Worm (Caenorhabditis elegans) whole organism, L1 larva: ENCODE data around the gene zyx-1.

Experiments used
- C16A3.4 ChIP-seq: fragments of 150-350 bp; optimal IDR thresholded peaks from 2 replicates; lab custom pipeline; 2014; ENCODE audit warnings: missing biosample characterization, missing genetic modification characterization
- C34B4.2 ChIP-seq: sonication (generic microtip); optimal IDR thresholded peaks from 2 replicates; lab custom pipeline; 2017; ENCODE audit warnings: mild to moderate bottlenecking, missing genetic modification characterization, missing compliant biosample characterization
- Y116A8C.19 ChIP-seq: sonication (generic microtip); optimal IDR thresholded peaks from 2 replicates; lab custom pipeline; 2016; ENCODE audit warnings: missing compliant biosample characterization, missing genetic modification characterization, borderline replicate concordance
- alr-1 ChIP-seq: fragments of 200-800 bp; sonication (Bioruptor generic); optimal IDR thresholded peaks from 2 replicates; lab custom pipeline; 2018; ENCODE audit warnings: borderline replicate concordance, mild to moderate bottlenecking, missing genetic modification characterization, missing compliant biosample characterization
- blmp-1 ChIP-seq: fragments of 150-350 bp; optimal IDR thresholded peaks from 2 replicates; lab custom pipeline; 2014; ENCODE audit warnings: missing biosample characterization, missing genetic modification characterization
- ceh-82 ChIP-seq, 3 experiments: fragments of 150-350 bp in 1 of 3; sonication (generic microtip) in 2 of 3; optimal IDR thresholded peaks; 2 replicates each; lab custom pipeline; 2014 to 2017; ENCODE audit warnings: missing biosample characterization in 3 of 3, missing genetic modification characterization in 3 of 3
- ceh-88 ChIP-seq: fragments of 200-800 bp; sonication (Bioruptor generic); IDR thresholded peaks from 2 replicates; pipeline ENCODE4 v1.3.6; 2022; ENCODE audit warnings: missing genetic modification characterization, missing compliant biosample characterization
- ces-1 ChIP-seq: fragments of 150-350 bp; optimal IDR thresholded peaks from 2 replicates; lab custom pipeline; 2014; ENCODE audit warnings: missing biosample characterization, missing genetic modification reagents, missing genetic modification characterization
- dpl-1 ChIP-seq, 3 experiments: fragments of 150-350 bp in 2 of 3; sonication (generic microtip) in 1 of 3; optimal IDR thresholded peaks; 2 replicates each; lab custom pipeline; 2014 to 2017; ENCODE audit warnings: missing biosample characterization in 3 of 3, missing genetic modification characterization in 3 of 3, missing genetic modification reagents in 3 of 3
- efl-1 ChIP-seq, 4 experiments: fragments of 150-350 bp; optimal IDR thresholded peaks in 3 of 4; peaks in 1 of 4; 1 replicate in 1 of 4; 2 replicates in 3 of 4; lab custom pipeline; 2014; ENCODE audit warnings: missing biosample characterization in 2 of 4, missing genetic modification characterization in 2 of 4, missing genetic modification reagents in 2 of 4
- efl-3 ChIP-seq: fragments of 200-800 bp; sonication (Bioruptor generic); optimal IDR thresholded peaks from 2 replicates; lab custom pipeline; 2018; ENCODE audit warnings: mild to moderate bottlenecking, missing genetic modification characterization, missing compliant biosample characterization
- egl-13 ChIP-seq: sonication (generic microtip); optimal IDR thresholded peaks from 2 replicates; lab custom pipeline; 2016; ENCODE audit warnings: missing genotype, missing genetic modification reagents, missing genetic modification characterization, missing compliant biosample characterization
- elt-3 ChIP-seq, 6 experiments: fragments of 150-350 bp in 1 of 6; sonication (generic microtip); optimal IDR thresholded peaks; 2 replicates each; lab custom pipeline; 2017 to 2018; ENCODE audit warnings: missing biosample characterization in 6 of 6, missing genetic modification characterization in 6 of 6, inconsistent platforms in 1 of 6
- ets-5 ChIP-seq: fragments of 200-800 bp; sonication (Bioruptor generic); IDR thresholded peaks from 2 replicates; pipeline ENCODE4 v1.3.6; 2022; ENCODE audit warnings: missing genetic modification characterization, missing compliant biosample characterization
- fkh-10 ChIP-seq: sonication (generic microtip); optimal IDR thresholded peaks from 2 replicates; lab custom pipeline; 2017; ENCODE audit warnings: missing biosample characterization, missing genetic modification reagents, missing genetic modification characterization
- fkh-8 ChIP-seq: sonication (generic microtip); optimal IDR thresholded peaks from 2 replicates; lab custom pipeline; 2016; ENCODE audit warnings: mild to moderate bottlenecking, missing genetic modification characterization, missing compliant biosample characterization
- fos-1 ChIP-seq: fragments of 150-350 bp; optimal IDR thresholded peaks from 2 replicates; lab custom pipeline; 2014; ENCODE audit warnings: missing biosample characterization, missing genetic modification characterization
- hpl-2 ChIP-seq: fragments of 150-350 bp; optimal IDR thresholded peaks from 2 replicates; lab custom pipeline; 2014; ENCODE audit warnings: missing biosample characterization, missing genetic modification reagents, missing genetic modification characterization
- isw-1 ChIP-seq: fragments of 200-800 bp; sonication (Bioruptor generic); IDR thresholded peaks from 2 replicates; pipeline ENCODE4 v1.3.6; 2022; ENCODE audit warnings: missing genetic modification characterization, missing compliant biosample characterization
- lin-13 ChIP-seq: fragments of 150-350 bp; optimal IDR thresholded peaks from 2 replicates; lab custom pipeline; 2014; ENCODE audit warnings: missing biosample characterization, missing genetic modification reagents, missing genetic modification characterization
- lin-14 ChIP-seq: fragments of 200-800 bp; sonication (Bioruptor generic); optimal IDR thresholded peaks from 2 replicates; lab custom pipeline; 2018; ENCODE audit warnings: mild to moderate bottlenecking, missing genetic modification characterization, moderate library complexity, missing compliant biosample characterization
- lin-15B ChIP-seq: fragments of 150-350 bp; sonication (generic microtip); optimal IDR thresholded peaks from 3 replicates; lab custom pipeline; 2014; ENCODE audit warnings: missing biosample characterization, missing genetic modification characterization
- lin-35 ChIP-seq, 2 experiments: fragments of 150-350 bp; optimal IDR thresholded peaks; 2 replicates each; lab custom pipeline; 2014; ENCODE audit warnings: missing biosample characterization in 2 of 2, missing genetic modification characterization in 2 of 2, missing genetic modification reagents in 2 of 2
- lir-3 ChIP-seq: sonication (generic microtip); optimal IDR thresholded peaks from 2 replicates; lab custom pipeline; 2016; ENCODE audit warnings: mild to moderate bottlenecking, missing genetic modification characterization, moderate library complexity, missing compliant biosample characterization; ENCODE audit not compliant: poor library complexity
- mdl-1 ChIP-seq, 2 experiments: fragments of 150-350 bp; optimal IDR thresholded peaks; 2 replicates each; lab custom pipeline; 2014 to 2017; ENCODE audit warnings: missing biosample characterization in 2 of 2, missing genetic modification characterization in 2 of 2, inconsistent platforms in 1 of 2
- mef-2 ChIP-seq: fragments of 150-350 bp; optimal IDR thresholded peaks from 2 replicates; lab custom pipeline; 2014; ENCODE audit warnings: missing biosample characterization, missing genetic modification characterization
- nhr-11 ChIP-seq: fragments of 150-350 bp; optimal IDR thresholded peaks from 2 replicates; lab custom pipeline; 2014; ENCODE audit warnings: missing biosample characterization, missing genetic modification characterization
- nhr-12 ChIP-seq: sonication (generic microtip); optimal IDR thresholded peaks from 2 replicates; lab custom pipeline; 2017; ENCODE audit warnings: missing biosample characterization, missing genetic modification characterization
- nhr-19 ChIP-seq: fragments of 200-800 bp; sonication (Bioruptor generic); conservative IDR thresholded peaks from 2 replicates; pipeline ENCODE4 v1.3.6; 2022; ENCODE audit warnings: missing genetic modification characterization, missing compliant biosample characterization
- nhr-20 ChIP-seq: sonication (generic microtip); optimal IDR thresholded peaks from 2 replicates; lab custom pipeline; 2016; ENCODE audit warnings: mild to moderate bottlenecking, missing genetic modification characterization, missing compliant biosample characterization
- nhr-77 ChIP-seq: fragments of 150-350 bp; optimal IDR thresholded peaks from 2 replicates; lab custom pipeline; 2014; ENCODE audit warnings: missing biosample characterization, missing genetic modification characterization
- nhr-84 ChIP-seq: sonication (generic microtip); optimal IDR thresholded peaks from 2 replicates; lab custom pipeline; 2017; ENCODE audit warnings: missing biosample characterization, missing genetic modification characterization
- nhr-85 ChIP-seq: sonication (generic microtip); peaks from one replicate; lab custom pipeline; 2016; ENCODE audit warnings: missing genetic modification characterization, inconsistent platforms, missing compliant biosample characterization
- nhr-90 ChIP-seq: sonication (generic microtip); optimal IDR thresholded peaks from 2 replicates; lab custom pipeline; 2016; ENCODE audit warnings: mild to moderate bottlenecking, missing genetic modification characterization, missing compliant biosample characterization; ENCODE audit not compliant: poor library complexity
- pag-3 ChIP-seq: sonication (generic microtip); optimal IDR thresholded peaks from 2 replicates; lab custom pipeline; 2017; ENCODE audit warnings: missing genetic modification characterization, mild to moderate bottlenecking, missing compliant biosample characterization, antibody characterized with exemption, borderline replicate concordance; ENCODE audit not compliant: insufficient read depth
- pqm-1 ChIP-seq: sonication (generic microtip); optimal IDR thresholded peaks from 3 replicates; lab custom pipeline; 2017; ENCODE audit warnings: missing biosample characterization, missing genetic modification characterization
- skn-1 ChIP-seq: fragments of 150-350 bp; optimal IDR thresholded peaks from 2 replicates; lab custom pipeline; 2014; ENCODE audit warnings: missing biosample characterization, missing genetic modification characterization
- sox-4 ChIP-seq: sonication (generic microtip); optimal IDR thresholded peaks from 2 replicates; lab custom pipeline; 2016; ENCODE audit warnings: missing genetic modification characterization, missing compliant biosample characterization
- sptf-1 ChIP-seq: fragments of 150-350 bp; optimal IDR thresholded peaks from 2 replicates; lab custom pipeline; 2014; ENCODE audit warnings: missing biosample characterization, missing genetic modification characterization
- sup-37 ChIP-seq: fragments of 200-800 bp; sonication (Bioruptor generic); optimal IDR thresholded peaks from 2 replicates; lab custom pipeline; 2018; ENCODE audit warnings: mild to moderate bottlenecking, missing genetic modification characterization, missing compliant biosample characterization
- tbx-2 ChIP-seq: sonication (generic microtip); optimal IDR thresholded peaks from 2 replicates; lab custom pipeline; 2016; ENCODE audit warnings: missing genetic modification characterization, missing compliant biosample characterization
- tlp-1 ChIP-seq: fragments of 150-350 bp; optimal IDR thresholded peaks from 2 replicates; lab custom pipeline; 2014; ENCODE audit warnings: missing biosample characterization, missing genetic modification characterization
- unc-130 ChIP-seq: fragments of 150-350 bp; optimal IDR thresholded peaks from 2 replicates; lab custom pipeline; 2017; ENCODE audit warnings: missing biosample characterization, missing genetic modification characterization, inconsistent platforms
- unc-30 ChIP-seq: sonication (generic microtip); optimal IDR thresholded peaks from 2 replicates; lab custom pipeline; 2017; ENCODE audit warnings: missing biosample characterization, missing genetic modification characterization
- vab-15 ChIP-seq: sonication (generic microtip); optimal IDR thresholded peaks from 2 replicates; lab custom pipeline; 2017; ENCODE audit warnings: missing genotype, mild to moderate bottlenecking, missing genetic modification characterization, missing compliant biosample characterization
- xbp-1 ChIP-seq: sonication (generic microtip); optimal IDR thresholded peaks from 2 replicates; lab custom pipeline; 2016; ENCODE audit warnings: missing genetic modification characterization, missing compliant biosample characterization
- zag-1 ChIP-seq: fragments of 150-350 bp; optimal IDR thresholded peaks from 2 replicates; lab custom pipeline; 2014; ENCODE audit warnings: missing biosample characterization, missing genetic modification characterization
- zip-4 ChIP-seq: fragments of 200-800 bp; sonication (Bioruptor generic); optimal IDR thresholded peaks from 2 replicates; lab custom pipeline; 2018; ENCODE audit warnings: mild to moderate bottlenecking, missing genetic modification characterization, moderate library complexity, missing compliant biosample characterization
- ztf-11 ChIP-seq, 2 experiments: sonication (generic microtip); optimal IDR thresholded peaks; 2 replicates each; lab custom pipeline; 2016 to 2017; ENCODE audit warnings: missing genetic modification characterization in 2 of 2, missing biosample characterization in 1 of 2, missing compliant biosample characterization in 1 of 2
- ztf-4 ChIP-seq: fragments of 150-350 bp; optimal IDR thresholded peaks from 2 replicates; lab custom pipeline; 2014; ENCODE audit warnings: missing biosample characterization, missing genetic modification characterization

The zyx-1 gene

ce11 chrII:13116710-13117109, 60.0 kb downstream of the zyx-1 start, which contains the start of gene rict-1:
Gene rict-1 (minus strand): TSS chrII:13116810.
- no peak for TF ChIP-seq unc-130 (tag; lab: Kevin White, UChicago)

ce11 chrII:13117135-13117534, 60.4 kb downstream of the zyx-1 start, which contains the start of gene gfm-1:
Gene gfm-1 (plus strand): TSS chrII:13117483.
- TF ChIP-seq zip-4 (GFP tag; lab: Kevin White, UChicago) (no peak), fos-1 (tag; lab: Kevin White, UChicago) (no peak), ceh-82 (tag; optimal IDR thresholded peaks at IDR 0.05; lab: Kevin White, UChicago) (peak; percentile 42 to 62 (median 43)), isw-1 (GFP tag; lab: Robert Waterston, UW) (peak; percentile 58), ztf-4 (tag; lab: Kevin White, UChicago) (no peak), pqm-1 (tag; lab: Kevin White, UChicago) (no peak), C34B4.2 (tag; lab: Kevin White, UChicago) (no peak), unc-130 (tag; lab: Kevin White, UChicago) (peak; percentile 32), ztf-11 (tag; optimal IDR thresholded peaks at IDR 0.05; lab: Kevin White, UChicago) (peak in 1 of 2 experiments; percentile 91), efl-1 (optimal IDR thresholded peaks at IDR 0.05; lab: Kevin White, UChicago) (peak; percentile 54 to 72), efl-1 (GFP tag; optimal IDR thresholded peaks at IDR 0.05 in 1 of 2; lab: Kevin White, UChicago) (peak; percentile 76 to 96), skn-1 (peak; percentile 55), nhr-11 (tag; lab: Kevin White, UChicago) (no peak), nhr-84 (no peak), nhr-12 (tag; lab: Kevin White, UChicago) (no peak), Y116A8C.19 (tag; lab: Kevin White, UChicago) (peak; percentile 84), ets-5 (GFP tag; lab: Robert Waterston, UW) (no peak), C16A3.4 (peak; percentile 23), mdl-1 (tag; optimal IDR thresholded peaks at IDR 0.05; lab: Kevin White, UChicago) (no peak), tbx-2 (tag; lab: Kevin White, UChicago) (peak; percentile 87), tlp-1 (tag; lab: Kevin White, UChicago) (no peak), mef-2 (no peak), sox-4 (tag; lab: Kevin White, UChicago) (peak; percentile 91), nhr-90 (tag; lab: Kevin White, UChicago) (peak; percentile 92), fkh-8 (tag; lab: Kevin White, UChicago) (peak; percentile 70), lin-35 (GFP tag; optimal IDR thresholded peaks at IDR 0.05; lab: Kevin White, UChicago) (peak; percentile 43 to 62), nhr-85 (peak; percentile 92), hpl-2 (GFP tag; lab: Kevin White, UChicago) (no peak), unc-30 (tag; lab: Kevin White, UChicago) (no peak), nhr-20 (tag; lab: Kevin White, UChicago) (peak; percentile 77), lin-13 (GFP tag; lab: Kevin White, UChicago) (no peak), nhr-77 (tag; lab: Kevin White, UChicago) (no peak), zag-1 (tag; lab: Kevin White, UChicago) (no peak), efl-3 (GFP tag; lab: Kevin White, UChicago) (peak; percentile 69), blmp-1 (no peak), lin-14 (no peak), sptf-1 (tag; lab: Kevin White, UChicago) (no peak), sup-37 (no peak), ceh-88 (peak; percentile 53; the same call in 1 of the 2 replicates), fkh-10 (no peak), alr-1 (tag; lab: Kevin White, UChicago) (no peak), nhr-19 (GFP tag; lab: Robert Waterston, UW) (peak; percentile 77), xbp-1 (tag; lab: Kevin White, UChicago) (peak; percentile 82), egl-13 (tag; lab: Kevin White, UChicago) (peak; percentile 88), vab-15 (tag; lab: Kevin White, UChicago) (peak; percentile 28), pag-3 (no peak), ces-1 (GFP tag; lab: Kevin White, UChicago) (no peak), lin-15B (tag; lab: Kevin White, UChicago) (peak; percentile 72), dpl-1 (GFP tag; optimal IDR thresholded peaks at IDR 0.05; lab: Kevin White, UChicago) (peak; percentile 53 to 72 (median 67)), elt-3 (tag; optimal IDR thresholded peaks at IDR 0.05; lab: Kevin White, UChicago) (peak in 1 of 6 experiments; percentile 50), lir-3 (peak; percentile 94)
